Fruit fly (Drosophila melanogaster): ENCODE data around the gene CG15912.

dm6 chrX:4526754-4527153, 22.1 kb upstream of the CG15912 start:
- TF ChIP-seq h (optimal IDR thresholded peaks at IDR 0.05) (no peak), psq (optimal IDR thresholded peaks at IDR 0.05) (no peak), ttk (optimal IDR thresholded peaks at IDR 0.05) (no peak)

Data from Kc167 (cell line).